Fruit fly (Drosophila melanogaster): ENCODE measurements around the gene Sf3b5.

Sf3b5 gene

DNA sequence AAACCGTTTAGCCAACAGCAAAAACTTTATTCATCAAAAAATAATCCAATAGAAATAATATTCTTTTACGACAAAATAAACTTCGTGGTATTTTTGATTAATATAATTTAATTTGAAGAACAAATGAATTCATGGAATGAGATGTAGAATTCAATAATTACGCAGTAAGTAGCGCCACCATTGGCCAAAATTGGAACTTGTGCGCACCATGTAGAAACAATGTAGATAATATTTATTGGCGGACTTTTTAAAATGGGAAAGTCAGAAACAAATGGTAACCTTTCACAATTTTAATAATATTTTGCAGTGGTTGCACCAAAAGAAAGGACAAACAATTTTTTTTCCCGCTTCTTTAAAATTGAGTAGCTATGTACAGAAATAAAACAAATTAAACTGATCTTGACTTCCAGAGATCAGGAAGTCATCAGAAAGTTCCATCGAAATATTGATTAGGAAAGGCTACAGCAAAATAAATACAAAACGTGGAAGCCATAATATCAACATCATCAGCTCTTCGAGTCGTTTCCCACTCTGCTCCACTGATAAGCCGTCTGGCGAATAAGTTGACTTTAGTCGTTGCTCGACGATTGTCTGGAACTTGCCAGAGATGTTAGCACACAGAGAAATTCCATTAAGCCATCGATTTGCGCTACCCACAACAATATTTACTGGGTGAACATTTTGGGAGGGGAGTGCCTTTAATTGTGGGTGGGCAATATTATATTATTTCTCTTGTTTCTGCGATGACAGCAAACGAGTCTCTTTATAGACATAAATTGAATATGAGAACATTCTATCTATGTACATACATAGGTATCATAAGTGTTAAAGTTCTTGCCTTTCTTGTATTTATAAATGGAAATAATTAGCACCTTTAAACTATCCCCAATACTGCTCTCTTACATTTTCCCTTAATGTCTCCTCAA lies 35.0 kb downstream of the Sf3b5 start (continued):
- TF ChIP-seq bsh (GFP tag; optimal IDR thresholded peaks at IDR 0.05) (peak; percentile 8 to 11), stwl (tag; optimal IDR thresholded peaks at IDR 0.05) (peak; percentile 55), slou (GFP tag; optimal IDR thresholded peaks at IDR 0.05) (peak; percentile 25), chif (GFP tag; optimal IDR thresholded peaks at IDR 0.05) (peak in 1 of 2 experiments; percentile 30), fru (optimal IDR thresholded peaks at IDR 0.05) (no peak), Atf3 (GFP tag; optimal IDR thresholded peaks at IDR 0.05) (no peak), ssp (GFP tag; IDR thresholded peaks at IDR 0.05) (no peak), MTF-1 (GFP tag; optimal IDR thresholded peaks at IDR 0.05; ENCODE audit: borderline replicate concordance) (no peak), sens (GFP tag) (peak; percentile 53), CG7987 (GFP tag; optimal IDR thresholded peaks at IDR 0.05) (no peak), CG14050 (GFP tag; IDR thresholded peaks at IDR 0.05) (no peak), HLH4C (GFP tag; IDR thresholded peaks at IDR 0.05; ENCODE audit: partially characterized antibody) (peak; percentile 39; the same call in 1 of the 3 replicates), gcm2 (GFP tag; optimal IDR thresholded peaks at IDR 0.05) (peak; percentile 3), dmrt99B (tag; optimal IDR thresholded peaks at IDR 0.05) (no peak), row (GFP tag; IDR thresholded peaks at IDR 0.05) (peak; percentile 44; the same call in 1 of the 3 replicates), CG1233 (GFP tag; optimal IDR thresholded peaks at IDR 0.05) (peak; percentile 6), HmgZ (tag; optimal IDR thresholded peaks at IDR 0.05) (peak; percentile 20), CG18764 (GFP tag; optimal IDR thresholded peaks at IDR 0.05) (no peak), CG6854 (GFP tag; optimal IDR thresholded peaks at IDR 0.05) (peak; percentile 56), CG2875 (GFP tag; optimal IDR thresholded peaks at IDR 0.05) (peak; percentile 48), CG33213 (GFP tag; optimal IDR thresholded peaks at IDR 0.05) (peak; percentile 9), Oaz (GFP tag; IDR thresholded peaks at IDR 0.05) (no peak), CG6683 (GFP tag; optimal IDR thresholded peaks at IDR 0.05) (no peak), B-H1 (GFP tag; IDR thresholded peaks at IDR 0.05) (0 out of 3 replicates have a peak, but pooled peaks have one; percentile 12), nom (GFP tag; optimal IDR thresholded peaks at IDR 0.05) (peak; percentile 86), dm (GFP tag; optimal IDR thresholded peaks at IDR 0.05) (no peak), Dbx (GFP tag; IDR thresholded peaks at IDR 0.05) (no peak), Dek (tag; optimal IDR thresholded peaks at IDR 0.05) (peak; percentile 69), CG32532 (GFP tag; IDR thresholded peaks at IDR 0.05) (peak; percentile 58; the same call in 1 of the 2 replicates), Med (GFP tag) (peak; percentile 57), Bdp1 (GFP tag; optimal IDR thresholded peaks at IDR 0.05) (no peak), gt (GFP tag; IDR thresholded peaks at IDR 0.05) (no peak), twi (tag; optimal IDR thresholded peaks at IDR 0.05) (no peak), HmgD (GFP tag; optimal IDR thresholded peaks at IDR 0.05) (peak; percentile 11), Sry-δ (GFP tag; optimal IDR thresholded peaks at IDR 0.05) (peak; percentile 6), CG12942 (GFP tag; optimal IDR thresholded peaks at IDR 0.05) (no peak), CG1603 (tag; optimal IDR thresholded peaks at IDR 0.05) (peak; percentile 32), E2f1 (GFP tag; IDR thresholded peaks at IDR 0.05) (no peak), CG2120 (GFP tag; optimal IDR thresholded peaks at IDR 0.05) (peak; percentile 2), CTCF (GFP tag; optimal IDR thresholded peaks at IDR 0.05) (peak; percentile 98), slbo (GFP tag; IDR thresholded peaks at IDR 0.05) (no peak), onecut (GFP tag; IDR thresholded peaks at IDR 0.05) (no peak), CG17829 (tag; optimal IDR thresholded peaks at IDR 0.05) (peak; percentile 16), CG17186 (GFP tag; optimal IDR thresholded peaks at IDR 0.05) (peak; percentile 33), seq (GFP tag; IDR thresholded peaks at IDR 0.05) (peak; percentile 54), CG11398 (GFP tag; optimal IDR thresholded peaks at IDR 0.05) (no peak), CG34224 (GFP tag; IDR thresholded peaks at IDR 0.05; ENCODE audit: partially characterized antibody) (no peak; the same call in 2 of the 3 replicates), az2 (GFP tag; optimal IDR thresholded peaks at IDR 0.05) (no peak), CG8478 (optimal IDR thresholded peaks at IDR 0.05) (no peak), CG9727 (GFP tag; optimal IDR thresholded peaks at IDR 0.05) (peak; percentile 32)

Measured in whole organism, embryonic.